Worm (Caenorhabditis elegans) whole organism, L2 larva: ENCODE results near the gene sri-42.
"Not testable (repeated sequence)": the region's sequence is repeated elsewhere in the genome, so short reads cannot be mapped to it uniquely, and the experiment has no call there.

Source experiments
- R02D3.7 ChIP-seq: fragments of 150-350 bp; optimal IDR thresholded peaks from 2 replicates; lab custom pipeline; 2014; ENCODE audit warnings: missing biosample characterization, missing genetic modification characterization
- ama-1 ChIP-seq: fragments of 150-350 bp; optimal IDR thresholded peaks from 2 replicates; lab custom pipeline; 2018; ENCODE audit warnings: inconsistent platforms
- lin-13 ChIP-seq: fragments of 150-350 bp; optimal IDR thresholded peaks from 2 replicates; lab custom pipeline; 2014; ENCODE audit warnings: missing biosample characterization, missing genetic modification reagents, missing genetic modification characterization
- mdl-1 ChIP-seq, 2 experiments: fragments of 150-350 bp in 1 of 2; sonication (generic microtip) in 1 of 2; optimal IDR thresholded peaks; 2 replicates each; lab custom pipeline; 2017; ENCODE audit warnings: missing biosample characterization in 2 of 2, missing genetic modification characterization in 2 of 2
- nhr-12 ChIP-seq: fragments of 150-350 bp; optimal IDR thresholded peaks from 2 replicates; lab custom pipeline; 2014; ENCODE audit warnings: missing biosample characterization, missing genetic modification characterization
- nhr-6 ChIP-seq: fragments of 150-350 bp; optimal IDR thresholded peaks from 2 replicates; lab custom pipeline; 2014; ENCODE audit warnings: missing biosample characterization, missing genetic modification characterization
- skn-1 ChIP-seq: sonication (generic microtip); optimal IDR thresholded peaks from 2 replicates; lab custom pipeline; 2017; ENCODE audit warnings: missing biosample characterization, missing genetic modification characterization
- unc-39 ChIP-seq: fragments of 150-350 bp; optimal IDR thresholded peaks from 2 replicates; lab custom pipeline; 2014; ENCODE audit warnings: missing biosample characterization, missing genetic modification characterization
- unc-62 ChIP-seq: fragments of 150-350 bp; optimal IDR thresholded peaks from 2 replicates; lab custom pipeline; 2014; ENCODE audit warnings: missing biosample characterization, missing genetic modification reagents, missing genetic modification characterization

DNA sequence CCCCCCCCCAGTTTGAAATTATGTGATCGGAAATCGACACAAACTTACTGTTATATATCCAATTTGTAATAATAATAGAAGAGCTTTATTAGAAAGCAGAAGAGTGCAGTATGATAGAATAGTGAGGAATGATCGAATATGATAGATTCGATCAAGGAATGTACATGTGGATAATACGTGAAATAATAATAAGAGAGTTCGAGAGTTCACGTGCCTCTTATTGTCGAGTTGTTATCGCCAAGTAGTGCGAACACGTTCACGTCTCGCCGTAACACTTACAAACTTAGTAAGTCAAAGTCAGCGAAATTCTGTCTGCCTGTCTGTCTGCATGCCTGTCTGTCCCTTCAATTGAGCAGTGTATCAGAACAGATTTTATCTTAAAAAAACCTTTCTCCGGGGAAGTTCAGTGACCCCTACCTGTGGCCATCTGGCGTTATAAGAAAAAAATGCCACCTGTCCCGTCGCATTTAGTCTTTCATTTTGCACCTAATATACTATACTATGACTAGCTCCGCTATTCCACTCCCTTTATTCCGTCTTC lies 40.6 kb upstream of the sri-42 start, which contains the start of the genes Y27F2A.6 and Y27F2A.8:
- not testable (repeated sequence) for TF ChIP-seq lin-13 (GFP tag; lab: Kevin White, UChicago); mdl-1 (tag; optimal IDR thresholded peaks at IDR 0.05; lab: Kevin White, UChicago); ama-1; unc-39; R02D3.7 (tag; lab: Kevin White, UChicago); skn-1 (tag; lab: Kevin White, UChicago); nhr-12 (tag; lab: Kevin White, UChicago); unc-62; nhr-6 (tag; lab: Kevin White, UChicago)
